Worm (Caenorhabditis elegans): ENCODE measurements around the gene grd-3.

- no peak for TF ChIP-seq scrt-1 (GFP tag; IDR thresholded peaks at IDR 0.05)
- no peak for TF ChIP-seq flt-1 (GFP tag; IDR thresholded peaks at IDR 0.05)
- no peak for TF ChIP-seq hmbx-1 (tag; optimal IDR thresholded peaks at IDR 0.05)
- no peak for TF ChIP-seq ama-1 (optimal IDR thresholded peaks at IDR 0.05)
- TF ChIP-seq sea-1 (GFP tag; conservative IDR thresholded peaks at IDR 0.05), result no peak
- TF ChIP-seq ets-7 (tag; optimal IDR thresholded peaks at IDR 0.05), result no peak
- no peak for TF ChIP-seq pes-1 (GFP tag; IDR thresholded peaks at IDR 0.05)
- no peak for TF ChIP-seq tra-4 (tag; optimal IDR thresholded peaks at IDR 0.05)
- TF ChIP-seq hmg-4 (GFP tag; optimal IDR thresholded peaks at IDR 0.05), result no peak
- TF ChIP-seq ceh-36 (tag; optimal IDR thresholded peaks at IDR 0.05), result no peak
- no peak for TF ChIP-seq tbx-11 (GFP tag; IDR thresholded peaks at IDR 0.05)
- TF ChIP-seq hnd-1 (tag; optimal IDR thresholded peaks at IDR 0.05), result no peak
Measured at ce11 chrIV:3415383-3415782, 24.1 kb upstream of the grd-3 start, which contains the start of gene lgc-9.

All from whole organism, early embryonic.